Fruit fly (Drosophila melanogaster): ENCODE results near the gene Rbp1.

The Rbp1 gene

dm6 chr3R:10832526-10833165, 48.5 kb downstream of the Rbp1 start:
- TF ChIP-seq CG9139 (GFP tag; optimal IDR thresholded peaks at IDR 0.05) (peak; percentile 83), eg (GFP tag; IDR thresholded peaks at IDR 0.05) (peak; percentile 95), CG16779 (tag; optimal IDR thresholded peaks at IDR 0.05) (peak; percentile 79), CG3919 (GFP tag; optimal IDR thresholded peaks at IDR 0.05) (peak; percentile 93), Eip93F (GFP tag; optimal IDR thresholded peaks at IDR 0.05) (no peak), achi (GFP tag; optimal IDR thresholded peaks at IDR 0.05) (peak; percentile 73), svp (GFP tag) (peak; percentile 65), esn (GFP tag; optimal IDR thresholded peaks at IDR 0.05) (no peak), Smox (GFP tag; optimal IDR thresholded peaks at IDR 0.05) (no peak), dsx (GFP tag; optimal IDR thresholded peaks at IDR 0.05; ENCODE audit: poor library complexity, severe bottlenecking) (peak; percentile 90), Hr4 (GFP tag; optimal IDR thresholded peaks at IDR 0.05) (peak; percentile 83), Met (GFP tag; optimal IDR thresholded peaks at IDR 0.05) (peak; percentile 9), Sox102F (GFP tag; optimal IDR thresholded peaks at IDR 0.05) (no peak), CG4318 (GFP tag; optimal IDR thresholded peaks at IDR 0.05) (peak; percentile 76), Gug (GFP tag; IDR thresholded peaks at IDR 0.05) (peak; percentile 88), cyc (GFP tag; optimal IDR thresholded peaks at IDR 0.05) (peak; percentile 43), pdm3 (GFP tag; optimal IDR thresholded peaks at IDR 0.05) (peak; percentile 67), net (GFP tag; optimal IDR thresholded peaks at IDR 0.05) (peak; percentile 55), CG11294 (GFP tag; IDR thresholded peaks at IDR 0.05) (peak; percentile 87), salr (GFP tag; optimal IDR thresholded peaks at IDR 0.05) (peak; percentile 37 to 86), CG32006 (GFP tag; optimal IDR thresholded peaks at IDR 0.05) (peak; percentile 88), acj6 (GFP tag; optimal IDR thresholded peaks at IDR 0.05) (peak; percentile 60), CG6854 (GFP tag; optimal IDR thresholded peaks at IDR 0.05) (no peak), CG11902 (GFP tag; optimal IDR thresholded peaks at IDR 0.05) (peak; percentile 49), CG6792 (GFP tag; optimal IDR thresholded peaks at IDR 0.05) (peak; percentile 43), CG10669 (GFP tag; optimal IDR thresholded peaks at IDR 0.05) (peak; percentile 89), CG10631 (GFP tag; optimal IDR thresholded peaks at IDR 0.05) (peak; percentile 76), CG15336 (GFP tag; IDR thresholded peaks at IDR 0.05) (peak; percentile 89), Eip75B (GFP tag; optimal IDR thresholded peaks at IDR 0.05) (peak; percentile 88), CG8119 (GFP tag; IDR thresholded peaks at IDR 0.05) (peak; percentile 88), Sox14 (GFP tag; optimal IDR thresholded peaks at IDR 0.05) (peak; percentile 62), CG6808 (GFP tag; optimal IDR thresholded peaks at IDR 0.05) (peak; percentile 93), CG34406 (GFP tag; optimal IDR thresholded peaks at IDR 0.05) (peak; percentile 28), Hr38 (GFP tag; optimal IDR thresholded peaks at IDR 0.05) (no peak), spab (GFP tag; optimal IDR thresholded peaks at IDR 0.05) (peak; percentile 90), fd85E (GFP tag; optimal IDR thresholded peaks at IDR 0.05) (peak; percentile 4), Eip78C (GFP tag) (peak; percentile 94), CG8319 (GFP tag; optimal IDR thresholded peaks at IDR 0.05) (peak; percentile 55), fkh (GFP tag; optimal IDR thresholded peaks at IDR 0.05) (no peak), CG3032 (tag; optimal IDR thresholded peaks at IDR 0.05) (peak; percentile 92), OdsH (GFP tag; optimal IDR thresholded peaks at IDR 0.05) (peak; percentile 76), Sox15 (GFP tag; optimal IDR thresholded peaks at IDR 0.05) (no peak), Blimp-1 (GFP tag; optimal IDR thresholded peaks at IDR 0.05) (no peak), CG1621 (tag; optimal IDR thresholded peaks at IDR 0.05) (peak; percentile 18), lz (GFP tag; optimal IDR thresholded peaks at IDR 0.05) (peak; percentile 20), CG6276 (GFP tag; optimal IDR thresholded peaks at IDR 0.05) (peak; percentile 91), fd59A (GFP tag; optimal IDR thresholded peaks at IDR 0.05) (peak; percentile 73), dac (GFP tag; optimal IDR thresholded peaks at IDR 0.05) (peak; percentile 68), Hr39 (GFP tag; optimal IDR thresholded peaks at IDR 0.05) (no peak), vri (GFP tag; optimal IDR thresholded peaks at IDR 0.05) (no peak), CG6163 (GFP tag; IDR thresholded peaks at IDR 0.05) (peak; percentile 97)

Measured in whole organism, prepupa.